Worm (Caenorhabditis elegans): ENCODE measurements around the gene T02G5.7.

DNA sequence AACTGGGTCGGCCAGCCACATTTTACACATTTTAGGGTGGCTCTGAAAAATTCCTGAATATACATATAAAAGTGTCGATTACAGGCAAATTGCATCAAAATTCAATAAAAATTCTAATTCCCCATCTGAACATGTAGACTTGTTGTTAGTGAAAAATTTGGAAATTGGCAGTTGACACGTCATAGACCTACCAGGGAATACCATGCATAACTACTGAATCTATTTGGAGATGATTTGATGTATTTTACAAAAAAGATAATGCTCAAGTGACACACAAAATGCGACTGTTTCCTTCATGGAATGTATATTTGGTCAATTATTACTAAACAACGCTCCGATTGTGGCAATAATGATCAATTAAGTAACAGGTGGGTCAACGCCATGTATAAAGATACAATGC lies 51.0 kb downstream of the T02G5.7 start, which contains the start of gene F10E7.1:
- TF ChIP-seq ama-1 (optimal IDR thresholded peaks at IDR 0.05) (no peak), nhr-77 (tag; optimal IDR thresholded peaks at IDR 0.05) (no peak), fos-1 (tag; optimal IDR thresholded peaks at IDR 0.05) (no peak), nhr-237 (tag; optimal IDR thresholded peaks at IDR 0.05) (no peak), pqm-1 (tag; optimal IDR thresholded peaks at IDR 0.05) (no peak), ztf-4 (tag; optimal IDR thresholded peaks at IDR 0.05) (no peak), nhr-76 (tag; optimal IDR thresholded peaks at IDR 0.05) (no peak), nhr-43 (tag; optimal IDR thresholded peaks at IDR 0.05; ENCODE audit: poor library complexity, severe bottlenecking) (no peak), pha-4 (tag; optimal IDR thresholded peaks at IDR 0.05) (no peak), ztf-11 (tag; optimal IDR thresholded peaks at IDR 0.05) (no peak), nhr-11 (tag; optimal IDR thresholded peaks at IDR 0.05) (no peak), fkh-10 (GFP tag; optimal IDR thresholded peaks at IDR 0.05) (no peak), nhr-25 (tag; optimal IDR thresholded peaks at IDR 0.05) (no peak)
